Worm (Caenorhabditis elegans): ENCODE results near the gene hsd-3.

hsd-3 gene

DNA sequence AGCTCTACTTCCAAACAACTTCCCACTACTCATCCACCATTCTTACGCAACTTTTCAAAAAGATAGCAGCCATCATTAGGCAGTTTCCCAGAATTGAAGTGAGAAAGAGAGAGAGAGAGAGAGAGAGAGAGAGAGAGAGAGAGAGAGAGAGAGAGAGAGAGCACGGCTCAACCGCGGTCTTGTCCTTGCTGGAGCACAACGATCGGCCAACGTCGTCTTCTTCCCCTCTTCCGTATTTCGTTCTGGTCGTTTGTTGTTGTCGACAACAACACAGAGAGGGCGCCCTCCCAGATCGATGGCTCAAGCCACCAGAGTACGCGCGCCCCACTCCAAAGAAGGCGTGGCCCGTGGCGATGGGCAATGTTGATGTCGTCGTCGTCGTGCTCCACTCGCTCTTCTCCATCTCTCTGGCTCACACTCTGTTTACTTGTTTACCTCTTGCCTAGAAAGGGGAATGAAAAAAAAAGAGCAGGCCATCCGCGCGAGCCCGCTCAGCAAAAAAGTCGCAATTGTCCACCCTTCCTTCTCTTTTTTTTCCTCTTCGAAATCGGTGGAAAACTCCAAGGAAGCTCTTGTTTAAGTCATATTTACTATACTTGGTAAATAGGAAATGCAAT, 27.0 kb upstream of the hsd-3 start (continued):
- TF ChIP-seq rnt-1 (tag; optimal IDR thresholded peaks at IDR 0.05) = no peak
- no peak for TF ChIP-seq fkh-4 (tag; optimal IDR thresholded peaks at IDR 0.05; ENCODE audit: borderline replicate concordance)
- 0 out of 2 replicates have a peak, but pooled peaks have one; percentile 14 for TF ChIP-seq unc-98 (GFP tag; IDR thresholded peaks at IDR 0.05)
- TF ChIP-seq ama-1 (optimal IDR thresholded peaks at IDR 0.05) = no peak
- TF ChIP-seq sox-4 (tag; optimal IDR thresholded peaks at IDR 0.05) = no peak
- TF ChIP-seq dpl-1 (GFP tag; optimal IDR thresholded peaks at IDR 0.05) = no peak
- no peak for TF ChIP-seq sptf-1 (tag; optimal IDR thresholded peaks at IDR 0.05)
- no peak for TF ChIP-seq lir-3 (tag; optimal IDR thresholded peaks at IDR 0.05; ENCODE audit: poor library complexity)
- TF ChIP-seq ceh-8 (GFP tag; optimal IDR thresholded peaks at IDR 0.05) = peak; percentile 71
- no peak for TF ChIP-seq elt-3 (tag; optimal IDR thresholded peaks at IDR 0.05)
- TF ChIP-seq elt-2 (tag; optimal IDR thresholded peaks at IDR 0.05) = no peak
- no peak for TF ChIP-seq ets-5 (GFP tag; IDR thresholded peaks at IDR 0.05)
- peak; percentile 25 for TF ChIP-seq isw-1 (GFP tag; IDR thresholded peaks at IDR 0.05)
- TF ChIP-seq lin-14 (GFP tag; optimal IDR thresholded peaks at IDR 0.05) = peak; percentile 94
- TF ChIP-seq hlh-17 (GFP tag; optimal IDR thresholded peaks at IDR 0.05; ENCODE audit: borderline replicate concordance) = no peak
- no peak for TF ChIP-seq pax-3 (tag; optimal IDR thresholded peaks at IDR 0.05)
- peak in 2 of 3 experiments; percentile 58 to 66 for TF ChIP-seq ceh-82 (tag; optimal IDR thresholded peaks at IDR 0.05)
- TF ChIP-seq nhr-85 (tag) = no peak
- TF ChIP-seq blmp-1 (tag; optimal IDR thresholded peaks at IDR 0.05) = no peak
- no peak for TF ChIP-seq nhr-90 (tag; optimal IDR thresholded peaks at IDR 0.05; ENCODE audit: poor library complexity)
- TF ChIP-seq zip-4 (GFP tag; optimal IDR thresholded peaks at IDR 0.05) = peak; percentile 7
- TF ChIP-seq sup-37 (GFP tag; optimal IDR thresholded peaks at IDR 0.05) = no peak
- TF ChIP-seq efl-3 (GFP tag; optimal IDR thresholded peaks at IDR 0.05) = no peak
- TF ChIP-seq egl-27 (tag; optimal IDR thresholded peaks at IDR 0.05) = no peak
- peak; percentile 35 for TF ChIP-seq mep-1 (tag; optimal IDR thresholded peaks at IDR 0.05)
- peak; percentile 61 for TF ChIP-seq nhr-19 (GFP tag; conservative IDR thresholded peaks at IDR 0.05)
- TF ChIP-seq snpc-4 (tag; optimal IDR thresholded peaks at IDR 0.05) = no peak
- no peak for TF ChIP-seq nhr-84 (tag; optimal IDR thresholded peaks at IDR 0.05)
- TF ChIP-seq snu-23 (GFP tag; optimal IDR thresholded peaks at IDR 0.05) = peak; percentile 26
- peak; percentile 75 for TF ChIP-seq tbx-2 (tag; optimal IDR thresholded peaks at IDR 0.05)
- no peak for TF ChIP-seq unc-30 (tag; optimal IDR thresholded peaks at IDR 0.05)
- TF ChIP-seq egl-13 (tag; optimal IDR thresholded peaks at IDR 0.05) = no peak
- TF ChIP-seq grh-1 (GFP tag; IDR thresholded peaks at IDR 0.05) = no peak
- peak in 1 of 2 experiments; percentile 28 for TF ChIP-seq ztf-11 (tag; optimal IDR thresholded peaks at IDR 0.05)
- TF ChIP-seq zag-1 (tag; optimal IDR thresholded peaks at IDR 0.05) = no peak
- TF ChIP-seq alr-1 (tag; optimal IDR thresholded peaks at IDR 0.05; ENCODE audit: borderline replicate concordance) = no peak
- peak; percentile 8 to 33 for TF ChIP-seq lsy-2 (tag; optimal IDR thresholded peaks at IDR 0.05)
- TF ChIP-seq Y116A8C.19 (tag; optimal IDR thresholded peaks at IDR 0.05; ENCODE audit: borderline replicate concordance) = no peak
- TF ChIP-seq lin-39 (tag; optimal IDR thresholded peaks at IDR 0.05) = no peak
- TF ChIP-seq ceh-63 (GFP tag; optimal IDR thresholded peaks at IDR 0.05) = no peak
- TF ChIP-seq jun-1 (tag; optimal IDR thresholded peaks at IDR 0.05) = no peak
- TF ChIP-seq nhr-237 (tag; optimal IDR thresholded peaks at IDR 0.05) = no peak
- no peak for TF ChIP-seq hpl-2 (GFP tag; optimal IDR thresholded peaks at IDR 0.05)
- no peak for TF ChIP-seq nhr-77 (tag; optimal IDR thresholded peaks at IDR 0.05)
- no peak for TF ChIP-seq irx-1 (tag; optimal IDR thresholded peaks at IDR 0.05)
- peak; percentile 28 for TF ChIP-seq vab-15 (tag; optimal IDR thresholded peaks at IDR 0.05)
- no peak for TF ChIP-seq aly-2 (tag; optimal IDR thresholded peaks at IDR 0.05)
- no peak for TF ChIP-seq mef-2 (tag; optimal IDR thresholded peaks at IDR 0.05)
- TF ChIP-seq pqm-1 (tag; optimal IDR thresholded peaks at IDR 0.05) = no peak
- TF ChIP-seq hlh-4 (tag; optimal IDR thresholded peaks at IDR 0.05) = no peak
- TF ChIP-seq lin-15B (tag; optimal IDR thresholded peaks at IDR 0.05) = no peak
- no peak for TF ChIP-seq C04F5.9 (tag; optimal IDR thresholded peaks at IDR 0.05)

All from whole organism, L1 larva.